Fruit fly (Drosophila melanogaster): Measurements from ENCODE around the gene thoc7.

- TF ChIP-seq psq (optimal IDR thresholded peaks at IDR 0.05) (no peak), pan (optimal IDR thresholded peaks at IDR 0.05) (no peak), usp (GFP tag; optimal IDR thresholded peaks at IDR 0.05) (no peak), CG8478 (optimal IDR thresholded peaks at IDR 0.05) (no peak), Dll (optimal IDR thresholded peaks at IDR 0.05) (no peak)
Measured at dm6 chr3L:217480-218118, 5.1 kb upstream of the thoc7 start, which contains the start of gene CG13877.

Data from whole organism.